Fruit fly (Drosophila melanogaster): ENCODE measurements around the gene RpL9.

Gene RpL9

dm6 chr2L:10967257-10968008 lies 36.6 kb downstream of the RpL9 start (continued):
- TF ChIP-seq CG7963 (GFP tag; IDR thresholded peaks at IDR 0.05; ENCODE audit: partially characterized antibody) (0 out of 3 replicates have a peak, but pooled peaks have one; percentile 9), CG3995 (GFP tag; optimal IDR thresholded peaks at IDR 0.05) (no peak), Dll (GFP tag; IDR thresholded peaks at IDR 0.05; ENCODE audit: partially characterized antibody) (peak; percentile 34; the same call in 1 of the 4 replicates), Nf-YC (tag; optimal IDR thresholded peaks at IDR 0.05) (peak; percentile 94), Elba2 (GFP tag; optimal IDR thresholded peaks at IDR 0.05) (peak; percentile 78), CG16779 (GFP tag; IDR thresholded peaks at IDR 0.05) (no peak), CG18619 (GFP tag; optimal IDR thresholded peaks at IDR 0.05) (no peak), CG12391 (tag; optimal IDR thresholded peaks at IDR 0.05) (peak; percentile 17), Adf1 (GFP tag; IDR thresholded peaks at IDR 0.05) (peak; percentile 57), fd102C (GFP tag; optimal IDR thresholded peaks at IDR 0.05) (no peak), CG8478 (optimal IDR thresholded peaks at IDR 0.05) (no peak), CG1603 (tag; optimal IDR thresholded peaks at IDR 0.05) (peak; percentile 15), pnt (GFP tag; optimal IDR thresholded peaks at IDR 0.05) (no peak), chm (GFP tag; IDR thresholded peaks at IDR 0.05) (peak; percentile 62; the same call in 1 of the 2 replicates), stc (GFP tag; IDR thresholded peaks at IDR 0.05) (no peak), Aef1 (GFP tag; IDR thresholded peaks at IDR 0.05) (no peak), CG4282 (GFP tag; optimal IDR thresholded peaks at IDR 0.05) (peak; percentile 40), CG13287 (GFP tag; IDR thresholded peaks at IDR 0.05; ENCODE audit: partially characterized antibody) (no peak), CG10979 (tag; optimal IDR thresholded peaks at IDR 0.05) (peak; percentile 39), CG12769 (tag; optimal IDR thresholded peaks at IDR 0.05) (peak; percentile 8), CG1832 (GFP tag; optimal IDR thresholded peaks at IDR 0.05) (no peak), CG14014 (GFP tag; IDR thresholded peaks at IDR 0.05) (no peak), CG2678 (tag; optimal IDR thresholded peaks at IDR 0.05) (no peak), zf30C (GFP tag; optimal IDR thresholded peaks at IDR 0.05) (no peak), phol (tag; optimal IDR thresholded peaks at IDR 0.05) (no peak), unc-4 (GFP tag; IDR thresholded peaks at IDR 0.05; ENCODE audit: partially characterized antibody) (0 out of 2 replicates have a peak, but pooled peaks have one; percentile 10), chif (GFP tag; optimal IDR thresholded peaks at IDR 0.05) (no peak), CG1602 (GFP tag; optimal IDR thresholded peaks at IDR 0.05) (no peak), PHDP (tag; optimal IDR thresholded peaks at IDR 0.05) (no peak), Hr78 (GFP tag; optimal IDR thresholded peaks at IDR 0.05) (peak in 1 of 2 experiments; percentile 89), CG7556 (GFP tag; optimal IDR thresholded peaks at IDR 0.05) (no peak), CG6654 (GFP tag; optimal IDR thresholded peaks at IDR 0.05) (no peak), Atf-2 (GFP tag; optimal IDR thresholded peaks at IDR 0.05) (no peak), tna (GFP tag; IDR thresholded peaks at IDR 0.05; ENCODE audit: partially characterized antibody) (0 out of 2 replicates have a peak, but pooled peaks have one; percentile 9), CG6254 (GFP tag; optimal IDR thresholded peaks at IDR 0.05) (peak; percentile 1), sens-2 (GFP tag; IDR thresholded peaks at IDR 0.05) (no peak), Tbp (GFP tag; optimal IDR thresholded peaks at IDR 0.05) (no peak), Lim3 (GFP tag; IDR thresholded peaks at IDR 0.05) (no peak), twi (tag; optimal IDR thresholded peaks at IDR 0.05) (no peak), CG3281 (GFP tag; optimal IDR thresholded peaks at IDR 0.05) (no peak), CG7357 (GFP tag; IDR thresholded peaks at IDR 0.05) (no peak), MBD-R2 (GFP tag; IDR thresholded peaks at IDR 0.05) (no peak), CG15514 (GFP tag; optimal IDR thresholded peaks at IDR 0.05) (peak; percentile 5), CG7987 (GFP tag; optimal IDR thresholded peaks at IDR 0.05) (peak; percentile 65), Ets97D (GFP tag; optimal IDR thresholded peaks at IDR 0.05) (no peak), da (GFP tag; optimal IDR thresholded peaks at IDR 0.05) (no peak), fu2 (GFP tag; optimal IDR thresholded peaks at IDR 0.05) (no peak), NC2α (GFP tag; optimal IDR thresholded peaks at IDR 0.05) (peak; percentile 6), seq (GFP tag; IDR thresholded peaks at IDR 0.05) (no peak)

Data from whole organism, embryonic.